Worm (Caenorhabditis elegans): ENCODE data around the gene rps-28.
"Not testable (repeated sequence)": the region's sequence is repeated elsewhere in the genome, so short reads cannot be mapped to it uniquely, and the experiment has no call there.

Gene rps-28

ce11 chrIV:1659045-1659741, at the start of gene rps-28:
TSS of gene rps-28 (plus strand) at chrIV:1659691.
- TF ChIP-seq him-1 (tag; optimal IDR thresholded peaks at IDR 0.05) (peak; percentile 94), W03F9.2 (tag; optimal IDR thresholded peaks at IDR 0.05) (peak; percentile 98), dao-5 (tag; optimal IDR thresholded peaks at IDR 0.05) (no peak)

ce11 chrIV:1609973-1610372, 49.5 kb upstream of the rps-28 start, which contains the start of gene dsl-3:
TSS of gene dsl-3 (plus strand) at chrIV:1610273.
- TF ChIP-seq W03F9.2, him-1, dao-5 (tag; optimal IDR thresholded peaks at IDR 0.05): not testable (repeated sequence)

- TF ChIP-seq dao-5 (tag; optimal IDR thresholded peaks at IDR 0.05): no peak
- no peak for TF ChIP-seq W03F9.2 (tag; optimal IDR thresholded peaks at IDR 0.05)
- TF ChIP-seq him-1 (tag; optimal IDR thresholded peaks at IDR 0.05): no peak
Observed at ce11 chrIV:1613592-1613991, 45.9 kb upstream of the rps-28 start, which contains the start of gene nhr-122. TSS of gene nhr-122 (plus strand) at chrIV:1613892.

- TF ChIP-seq W03F9.2 (tag; optimal IDR thresholded peaks at IDR 0.05) (no peak), him-1 (tag; optimal IDR thresholded peaks at IDR 0.05) (no peak), dao-5 (tag; optimal IDR thresholded peaks at IDR 0.05) (no peak)
Observed at ce11 chrIV:1619519-1620311, 39.8 kb upstream of the rps-28 start, which contains the start of gene nhr-92. TSS of gene nhr-92 (plus strand) at chrIV:1620094.

- TF ChIP-seq him-1 (tag; optimal IDR thresholded peaks at IDR 0.05) (no peak), W03F9.2 (tag; optimal IDR thresholded peaks at IDR 0.05) (no peak), dao-5 (tag; optimal IDR thresholded peaks at IDR 0.05) (no peak)
Observed at ce11 chrIV:1623712-1624111, 35.8 kb upstream of the rps-28 start, which contains the start of gene nhr-87. TSS of gene nhr-87 (plus strand) at chrIV:1624029.

ce11 chrIV:1624447-1624846, 35.0 kb upstream of the rps-28 start:
- no peak for TF ChIP-seq him-1 (tag; optimal IDR thresholded peaks at IDR 0.05)
- TF ChIP-seq dao-5 (tag; optimal IDR thresholded peaks at IDR 0.05): no peak
- no peak for TF ChIP-seq W03F9.2 (tag; optimal IDR thresholded peaks at IDR 0.05)

- TF ChIP-seq dao-5 (tag; optimal IDR thresholded peaks at IDR 0.05): no peak
- no peak for TF ChIP-seq him-1 (tag; optimal IDR thresholded peaks at IDR 0.05)
- TF ChIP-seq W03F9.2 (tag; optimal IDR thresholded peaks at IDR 0.05): no peak
Observed at ce11 chrIV:1626342-1626855, 33.1 kb upstream of the rps-28 start, which contains the start of gene nhr-146. TSS of gene nhr-146 (plus strand) at chrIV:1626805.

ce11 chrIV:1628281-1628680, 31.2 kb upstream of the rps-28 start:
- TF ChIP-seq him-1 (tag; optimal IDR thresholded peaks at IDR 0.05) (no peak), W03F9.2 (tag; optimal IDR thresholded peaks at IDR 0.05) (no peak), dao-5 (tag; optimal IDR thresholded peaks at IDR 0.05) (no peak)

- no peak for TF ChIP-seq W03F9.2 (tag; optimal IDR thresholded peaks at IDR 0.05)
- TF ChIP-seq him-1 (tag; optimal IDR thresholded peaks at IDR 0.05): no peak
- TF ChIP-seq dao-5 (tag; optimal IDR thresholded peaks at IDR 0.05): no peak
Observed at ce11 chrIV:1628730-1629129, 30.8 kb upstream of the rps-28 start.

ce11 chrIV:1631651-1632050, 27.8 kb upstream of the rps-28 start, which contains the start of gene cpg-24:
TSS of gene cpg-24 (plus strand) at chrIV:1631951.
- TF ChIP-seq dao-5 (tag; optimal IDR thresholded peaks at IDR 0.05): no peak
- no peak for TF ChIP-seq him-1 (tag; optimal IDR thresholded peaks at IDR 0.05)
- no peak for TF ChIP-seq W03F9.2 (tag; optimal IDR thresholded peaks at IDR 0.05)

- TF ChIP-seq him-1 (tag; optimal IDR thresholded peaks at IDR 0.05) (no peak), W03F9.2 (tag; optimal IDR thresholded peaks at IDR 0.05) (no peak), dao-5 (tag; optimal IDR thresholded peaks at IDR 0.05) (no peak)
Observed at ce11 chrIV:1632593-1632992, 26.9 kb upstream of the rps-28 start.

- TF ChIP-seq W03F9.2 (tag; optimal IDR thresholded peaks at IDR 0.05) (no peak), dao-5 (tag; optimal IDR thresholded peaks at IDR 0.05) (no peak), him-1 (tag; optimal IDR thresholded peaks at IDR 0.05) (no peak)
Observed at ce11 chrIV:1633445-1633844, 26.0 kb upstream of the rps-28 start, which contains the start of gene Y41D4B.6. TSS of gene Y41D4B.6 (plus strand) at chrIV:1633745.

- no peak for TF ChIP-seq him-1 (tag; optimal IDR thresholded peaks at IDR 0.05)
Observed at ce11 chrIV:1637333-1637732, 22.2 kb upstream of the rps-28 start.

ce11 chrIV:1645198-1645597, 14.3 kb upstream of the rps-28 start, which contains the start of gene nhr-274:
TSS of gene nhr-274 (minus strand) at chrIV:1645298.
- not testable (repeated sequence) for TF ChIP-seq him-1, dao-5, W03F9.2 (tag; optimal IDR thresholded peaks at IDR 0.05)

All from whole organism, L4/young adult.